Fruit fly (Drosophila melanogaster) whole organism, pupa: ENCODE data around the gene Pdhb.

Source experiments
- CG13204 ChIP-seq: fragments of 200-800 bp; sonication (Bioruptor generic); optimal IDR thresholded peaks from 2 replicates; lab custom pipeline; 2018; ENCODE audit warnings: missing biosample characterization, mild to moderate bottlenecking, missing genetic modification characterization, moderate library complexity
- CG14655 ChIP-seq: fragments of 200-800 bp; sonication (Bioruptor generic); optimal IDR thresholded peaks from 3 replicates; lab custom pipeline; 2017; ENCODE audit warnings: mild to moderate bottlenecking, missing biosample characterization, missing genetic modification reagents, missing genetic modification characterization
- CG15710 ChIP-seq: fragments of 200-800 bp; sonication (Bioruptor generic); optimal IDR thresholded peaks from 2 replicates; lab custom pipeline; 2018; ENCODE audit warnings: missing biosample characterization, mild to moderate bottlenecking, missing genetic modification characterization, moderate library complexity
- CG32121 ChIP-seq: fragments of 200-800 bp; sonication (Bioruptor generic); IDR thresholded peaks from 2 replicates; pipeline ENCODE4 v1.3.6; 2022; ENCODE audit warnings: missing biosample characterization, missing genetic modification characterization
- CG4496 ChIP-seq: fragments of 200-800 bp; sonication (Bioruptor generic); IDR thresholded peaks from 3 replicates; pipeline ENCODE4 v1.3.6; 2022; ENCODE audit warnings: missing biosample characterization, missing genetic modification characterization
- CG8159 ChIP-seq: fragments of 200-800 bp; sonication (Bioruptor generic); optimal IDR thresholded peaks from 3 replicates; lab custom pipeline; 2018; ENCODE audit warnings: missing biosample characterization, mild to moderate bottlenecking, missing genetic modification characterization, moderate library complexity
- CG9948 ChIP-seq: fragments of 200-800 bp; sonication (Bioruptor generic); optimal IDR thresholded peaks from 2 replicates; lab custom pipeline; 2018; ENCODE audit warnings: missing biosample characterization, mild to moderate bottlenecking, missing genetic modification characterization, moderate library complexity
- D1 ChIP-seq: fragments of 200-800 bp; sonication (Bioruptor generic); optimal IDR thresholded peaks from 2 replicates; lab custom pipeline; 2018; ENCODE audit warnings: missing biosample characterization, mild to moderate bottlenecking, missing genetic modification characterization, moderate library complexity
- EcR ChIP-seq: fragments of 200-800 bp; sonication (Bioruptor generic); optimal IDR thresholded peaks from 3 replicates; lab custom pipeline; 2019; ENCODE audit warnings: missing biosample characterization, missing genetic modification characterization, mild to moderate bottlenecking, moderate library complexity, missing genetic modification reagents
- Snoo ChIP-seq: fragments of 200-800 bp; sonication (Bioruptor generic); optimal IDR thresholded peaks from 3 replicates; lab custom pipeline; 2017; ENCODE audit warnings: missing biosample characterization, mild to moderate bottlenecking, missing genetic modification characterization, inconsistent platforms
- fd96Ca ChIP-seq: fragments of 200-800 bp; sonication (Bioruptor generic); IDR thresholded peaks from 3 replicates; pipeline ENCODE4 v1.3.6; 2022; ENCODE audit warnings: missing biosample characterization, missing genetic modification characterization
- gl ChIP-seq: fragments of 200-800 bp; sonication (Bioruptor generic); optimal IDR thresholded peaks from 2 replicates; lab custom pipeline; 2018; ENCODE audit warnings: missing biosample characterization, mild to moderate bottlenecking, missing genetic modification characterization
- rn ChIP-seq: fragments of 200-800 bp; sonication (Bioruptor generic); IDR thresholded peaks from 2 replicates; pipeline ENCODE4 v1.3.6; 2022; ENCODE audit warnings: missing biosample characterization, missing genetic modification characterization

- TF ChIP-seq gl: no peak
- TF ChIP-seq fd96Ca (GFP tag; lab: Robert Waterston, UW): no peak
- no peak for TF ChIP-seq CG13204 (GFP tag; lab: Kevin White, UChicago)
- no peak for TF ChIP-seq Snoo (tag; lab: Kevin White, UChicago)
- no peak for TF ChIP-seq CG9948 (tag; lab: Kevin White, UChicago)
- no peak for TF ChIP-seq rn
- TF ChIP-seq EcR (GFP tag; lab: Kevin White, UChicago): no peak
- TF ChIP-seq D1: no peak
- no peak for TF ChIP-seq CG4496
- no peak for TF ChIP-seq CG32121
- TF ChIP-seq CG8159 (tag; lab: Kevin White, UChicago): no peak
- TF ChIP-seq CG15710 (tag; lab: Kevin White, UChicago): no peak
- TF ChIP-seq CG14655 (GFP tag; lab: Kevin White, UChicago): no peak
Observed at dm6 chr3R:29098022-29098421, 14.8 kb upstream of the Pdhb start.
